Fruit fly (Drosophila melanogaster) whole organism, embryonic: Measurements from ENCODE around the gene CG44139.

Source experiments
- BEAF-32 ChIP-seq: fragments of 200-800 bp; sonication (Bioruptor generic); optimal IDR thresholded peaks from 3 replicates; lab custom pipeline; 2017; ENCODE audit warnings: missing biosample characterization, missing genetic modification characterization, mild to moderate bottlenecking, moderate library complexity, missing genetic modification reagents
- Bdp1 ChIP-seq: fragments of 200-800 bp; sonication (Bioruptor generic); optimal IDR thresholded peaks from 3 replicates; lab custom pipeline; 2016; ENCODE audit warnings: missing biosample characterization, missing genetic modification characterization
- CG10431 ChIP-seq: fragments of 200-800 bp; sonication (Bioruptor generic); optimal IDR thresholded peaks from 3 replicates; lab custom pipeline; 2018; ENCODE audit warnings: missing biosample characterization, mild to moderate bottlenecking, missing genetic modification characterization
- CG11398 ChIP-seq: fragments of 200-800 bp; sonication (Bioruptor generic); optimal IDR thresholded peaks from 2 replicates; lab custom pipeline; 2016; ENCODE audit warnings: missing biosample characterization, missing genetic modification characterization
- CG12155 ChIP-seq: fragments of 200-800 bp; sonication (Bioruptor generic); optimal IDR thresholded peaks from 3 replicates; lab custom pipeline; 2016; ENCODE audit warnings: missing biosample characterization, missing genetic modification characterization
- CG12219 ChIP-seq: fragments of 200-800 bp; sonication (Bioruptor generic); optimal IDR thresholded peaks from 3 replicates; lab custom pipeline; 2018; ENCODE audit warnings: missing biosample characterization, mild to moderate bottlenecking, missing genetic modification characterization
- CG12744 ChIP-seq: fragments of 200-800 bp; sonication (Bioruptor generic); optimal IDR thresholded peaks from 2 replicates; lab custom pipeline; 2016; ENCODE audit warnings: missing biosample characterization, missing genetic modification characterization
- CG14860 ChIP-seq: fragments of 200-800 bp; sonication (Bioruptor generic); IDR thresholded peaks from 3 replicates; pipeline ENCODE4 v1.3.6; 2022; ENCODE audit warnings: missing biosample characterization, missing genetic modification characterization; ENCODE audit not compliant: partially characterized antibody
- CG15479 ChIP-seq: fragments of 200-800 bp; sonication (Bioruptor generic); optimal IDR thresholded peaks from 3 replicates; lab custom pipeline; 2019; ENCODE audit warnings: missing biosample characterization, mild to moderate bottlenecking, missing genetic modification characterization, moderate library complexity
- CG1603 ChIP-seq: fragments of 200-800 bp; sonication (Bioruptor generic); optimal IDR thresholded peaks from 2 replicates; lab custom pipeline; 2019; ENCODE audit warnings: missing biosample characterization, mild to moderate bottlenecking, missing genetic modification characterization, moderate library complexity
- CG16779 ChIP-seq: fragments of 200-800 bp; sonication (Bioruptor generic); IDR thresholded peaks from 2 replicates; pipeline ENCODE4 v1.3.6; 2022; ENCODE audit warnings: missing biosample characterization, missing genetic modification characterization
- CG31224 ChIP-seq: fragments of 200-800 bp; sonication (Bioruptor generic); IDR thresholded peaks from 2 replicates; pipeline ENCODE4 v1.3.6; 2022; ENCODE audit warnings: missing biosample characterization, missing genetic modification characterization
- CG32532 ChIP-seq: fragments of 200-800 bp; sonication (Bioruptor generic); IDR thresholded peaks from 2 replicates; pipeline ENCODE4 v1.3.6; 2022; ENCODE audit warnings: missing biosample characterization, missing genetic modification characterization
- CG4730 ChIP-seq: fragments of 200-800 bp; sonication (Bioruptor generic); IDR thresholded peaks from 2 replicates; pipeline ENCODE4 v1.3.6; 2022; ENCODE audit warnings: missing biosample characterization, missing genetic modification characterization
- CG4854 ChIP-seq: fragments of 200-800 bp; sonication (Bioruptor generic); optimal IDR thresholded peaks from 2 replicates; lab custom pipeline; 2016; ENCODE audit warnings: missing biosample characterization, missing genetic modification characterization, inconsistent platforms
- CG6654 ChIP-seq: fragments of 200-800 bp; sonication (Bioruptor generic); optimal IDR thresholded peaks from 2 replicates; lab custom pipeline; 2017; ENCODE audit warnings: missing biosample characterization, mild to moderate bottlenecking, missing genetic modification characterization
- CG6791 ChIP-seq: fragments of 200-800 bp; sonication (Bioruptor generic); IDR thresholded peaks from 3 replicates; pipeline ENCODE4 v1.3.6; 2022; ENCODE audit warnings: missing biosample characterization, missing genetic modification characterization; ENCODE audit not compliant: partially characterized antibody
- CG7745 ChIP-seq: fragments of 200-800 bp; sonication (Bioruptor generic); optimal IDR thresholded peaks from 2 replicates; lab custom pipeline; 2018; ENCODE audit warnings: missing biosample characterization, mild to moderate bottlenecking, missing genetic modification characterization, moderate library complexity
- CG7963 ChIP-seq: fragments of 200-800 bp; sonication (Bioruptor generic); IDR thresholded peaks from 3 replicates; pipeline ENCODE4 v1.3.6; 2022; ENCODE audit warnings: missing biosample characterization, missing genetic modification characterization; ENCODE audit not compliant: partially characterized antibody
- CG8281 ChIP-seq: fragments of 200-800 bp; sonication (Bioruptor generic); optimal IDR thresholded peaks from 2 replicates; lab custom pipeline; 2018; ENCODE audit warnings: missing biosample characterization, mild to moderate bottlenecking, missing genetic modification characterization, moderate library complexity
- CG8388 ChIP-seq: fragments of 200-800 bp; sonication (Bioruptor generic); optimal IDR thresholded peaks from 2 replicates; lab custom pipeline; 2019; ENCODE audit warnings: missing biosample characterization, mild to moderate bottlenecking, missing genetic modification characterization, moderate library complexity
- CG9437 ChIP-seq: fragments of 200-800 bp; sonication (Bioruptor generic); optimal IDR thresholded peaks from 2 replicates; lab custom pipeline; 2018; ENCODE audit warnings: missing biosample characterization, mild to moderate bottlenecking, missing genetic modification characterization
- Dek ChIP-seq: fragments of 200-800 bp; sonication (Bioruptor generic); optimal IDR thresholded peaks from 3 replicates; lab custom pipeline; 2019; ENCODE audit warnings: missing biosample characterization, mild to moderate bottlenecking, missing genetic modification characterization, moderate library complexity
- Dp ChIP-seq: fragments of 200-800 bp; sonication (Bioruptor generic); optimal IDR thresholded peaks from 2 replicates; lab custom pipeline; 2018; ENCODE audit warnings: missing biosample characterization, mild to moderate bottlenecking, missing genetic modification characterization, moderate library complexity
- Drgx ChIP-seq: fragments of 200-800 bp; sonication (Bioruptor generic); IDR thresholded peaks from 2 replicates; pipeline ENCODE4 v1.3.6; 2022; ENCODE audit warnings: missing biosample characterization, missing genetic modification characterization
- Ets65A ChIP-seq: fragments of 200-800 bp; sonication (Bioruptor generic); peaks from one replicate; lab custom pipeline; 2016; ENCODE audit warnings: missing biosample characterization, missing genetic modification characterization
- Fer2 ChIP-seq: fragments of 200-800 bp; sonication (Bioruptor generic); optimal IDR thresholded peaks from 2 replicates; lab custom pipeline; 2018; ENCODE audit warnings: missing biosample characterization, mild to moderate bottlenecking, missing genetic modification characterization, moderate library complexity
- Fer3 ChIP-seq: fragments of 200-800 bp; sonication (Bioruptor generic); optimal IDR thresholded peaks from 2 replicates; lab custom pipeline; 2018; ENCODE audit warnings: missing biosample characterization, mild to moderate bottlenecking, missing genetic modification characterization, moderate library complexity
- GATAe ChIP-seq: fragments of 200-800 bp; sonication (Bioruptor generic); conservative IDR thresholded peaks from 2 replicates; pipeline ENCODE4 v1.3.6; 2022; ENCODE audit warnings: missing biosample characterization, missing genetic modification characterization
- Gsc ChIP-seq: fragments of 200-800 bp; sonication (Bioruptor generic); IDR thresholded peaks from 2 replicates; pipeline ENCODE4 v1.3.6; 2022; ENCODE audit warnings: missing biosample characterization, missing genetic modification characterization
- H15 ChIP-seq: fragments of 200-800 bp; sonication (Bioruptor generic); IDR thresholded peaks from 3 replicates; pipeline ENCODE4 v1.3.6; 2022; ENCODE audit warnings: missing biosample characterization, missing genetic modification characterization
- Hr39 ChIP-seq: fragments of >200 bp; optimal IDR thresholded peaks from 2 replicates; lab custom pipeline; 2017
- Hr78 ChIP-seq, 2 experiments: fragments of 200-800 bp in 1 of 2; fragments of >200 bp in 1 of 2; sonication (Bioruptor generic) in 1 of 2; optimal IDR thresholded peaks; 2 replicates each; lab custom pipeline; 2017 to 2019; ENCODE audit warnings: missing biosample characterization in 2 of 2, missing genetic modification characterization in 2 of 2, mild to moderate bottlenecking in 1 of 2, moderate library complexity in 1 of 2
- MBD-R2 ChIP-seq: fragments of 200-800 bp; sonication (Bioruptor generic); IDR thresholded peaks from 2 replicates; pipeline ENCODE4 v1.3.6; 2022; ENCODE audit warnings: missing biosample characterization, missing genetic modification characterization
- Mes4 ChIP-seq: fragments of 200-800 bp; sonication (Bioruptor generic); optimal IDR thresholded peaks from 2 replicates; lab custom pipeline; 2016; ENCODE audit warnings: missing biosample characterization, missing genetic modification characterization
- NFAT ChIP-seq: fragments of 200-800 bp; sonication (Bioruptor generic); IDR thresholded peaks from 2 replicates; pipeline ENCODE4 v1.3.6; 2022; ENCODE audit warnings: missing biosample characterization, missing genetic modification characterization
- Ravus ChIP-seq: fragments of 200-800 bp; sonication (Bioruptor generic); IDR thresholded peaks from 2 replicates; pipeline ENCODE4 v1.3.6; 2022; ENCODE audit warnings: missing biosample characterization, missing genetic modification characterization
- Sox102F ChIP-seq: fragments of 200-800 bp; sonication (Bioruptor generic); optimal IDR thresholded peaks from 2 replicates; lab custom pipeline; 2018; ENCODE audit warnings: missing biosample characterization, mild to moderate bottlenecking, missing genetic modification characterization, moderate library complexity
- da ChIP-seq: fragments of 200-800 bp; sonication (Bioruptor generic); optimal IDR thresholded peaks from 2 replicates; lab custom pipeline; 2016; ENCODE audit warnings: missing biosample characterization, missing genetic modification characterization
- dmrt11E ChIP-seq: fragments of 200-800 bp; sonication (Bioruptor generic); optimal IDR thresholded peaks from 3 replicates; lab custom pipeline; 2018; ENCODE audit warnings: missing biosample characterization, mild to moderate bottlenecking, missing genetic modification characterization, moderate library complexity
- gem ChIP-seq: fragments of 200-800 bp; sonication (Bioruptor generic); optimal IDR thresholded peaks from 2 replicates; lab custom pipeline; 2019; ENCODE audit warnings: missing biosample characterization, mild to moderate bottlenecking, missing genetic modification characterization, moderate library complexity
- her ChIP-seq: fragments of 200-800 bp; sonication (Bioruptor generic); optimal IDR thresholded peaks from 2 replicates; lab custom pipeline; 2016; ENCODE audit warnings: missing biosample characterization, missing genetic modification characterization
- run ChIP-seq: fragments of 200-800 bp; sonication (Bioruptor generic); optimal IDR thresholded peaks from 3 replicates; lab custom pipeline; 2018; ENCODE audit warnings: missing biosample characterization, mild to moderate bottlenecking, missing genetic modification characterization
- seq ChIP-seq: fragments of 200-800 bp; sonication (Bioruptor generic); IDR thresholded peaks from 2 replicates; pipeline ENCODE4 v1.3.6; 2022; ENCODE audit warnings: missing biosample characterization, missing genetic modification characterization
- sisA ChIP-seq: fragments of 200-800 bp; sonication (Bioruptor generic); IDR thresholded peaks from 2 replicates; pipeline ENCODE4 v1.3.6; 2022; ENCODE audit warnings: missing biosample characterization, missing genetic modification characterization
- slp2 ChIP-seq: fragments of 200-800 bp; sonication (Bioruptor generic); optimal IDR thresholded peaks from 2 replicates; lab custom pipeline; 2016; ENCODE audit warnings: missing biosample characterization, missing genetic modification characterization
- tgo ChIP-seq: fragments of 200-800 bp; sonication (Bioruptor generic); IDR thresholded peaks from 3 replicates; pipeline ENCODE4 v1.3.6; 2022; ENCODE audit warnings: missing biosample characterization, missing genetic modification characterization
- vfl ChIP-seq: fragments of 200-800 bp; sonication (Bioruptor generic); optimal IDR thresholded peaks from 2 replicates; lab custom pipeline; 2016; ENCODE audit warnings: missing biosample characterization, missing genetic modification characterization
- yki ChIP-seq: fragments of >200 bp; optimal IDR thresholded peaks from 3 replicates; lab custom pipeline; 2018
- z ChIP-seq: fragments of 200-800 bp; sonication (Bioruptor generic); IDR thresholded peaks from 3 replicates; pipeline ENCODE4 v1.3.6; 2022; ENCODE audit warnings: missing biosample characterization, missing genetic modification characterization

CG44139 gene

dm6 chr2L:2426444-2427188 is 2.0 kb downstream of the CG44139 start (continued):
- TF ChIP-seq Bdp1 = no peak
- peak; percentile 22 for TF ChIP-seq Fer3 (tag; lab: Kevin White, UChicago)
- TF ChIP-seq CG4730 (GFP tag; lab: Robert Waterston, UW) = no peak
- no peak for TF ChIP-seq dmrt11E (tag; lab: Kevin White, UChicago)
- no peak for TF ChIP-seq Dek (tag; lab: Kevin White, UChicago)
- TF ChIP-seq CG11398 (GFP tag; lab: Kevin White, UChicago) = no peak
- TF ChIP-seq her (GFP tag; lab: Kevin White, UChicago) = no peak
- 0 out of 2 replicates have a peak, but pooled peaks have one; percentile 15 for TF ChIP-seq seq (GFP tag; lab: Robert Waterston, UW)
- TF ChIP-seq Fer2 (tag; lab: Kevin White, UChicago) = no peak
- no peak for TF ChIP-seq CG7745 (tag; lab: Kevin White, UChicago)
- peak; percentile 52 for TF ChIP-seq CG12219 (GFP tag; lab: Kevin White, UChicago)
- no peak for TF ChIP-seq CG6654 (GFP tag; lab: Kevin White, UChicago)
- TF ChIP-seq MBD-R2 (GFP tag; lab: Robert Waterston, UW) = 0 out of 2 replicates have a peak, but pooled peaks have one; percentile 24
- peak; percentile 34; the same call in 2 of the 3 replicates for TF ChIP-seq tgo
- peak; percentile 47 for TF ChIP-seq CG32532 (GFP tag; lab: Robert Waterston, UW)
- TF ChIP-seq Dp (GFP tag; lab: Kevin White, UChicago) = no peak
- TF ChIP-seq run (tag; lab: Kevin White, UChicago) = peak; percentile 31
- peak; percentile 20 for TF ChIP-seq slp2 (GFP tag; lab: Kevin White, UChicago)
- TF ChIP-seq CG12155 (GFP tag; lab: Kevin White, UChicago) = peak; percentile 34
- peak; percentile 57; the same call in 2 of the 3 replicates for TF ChIP-seq H15 (GFP tag; lab: Robert Waterston, UW)
- TF ChIP-seq BEAF-32 (GFP tag; lab: Kevin White, UChicago) = no peak
- TF ChIP-seq sisA (GFP tag; lab: Robert Waterston, UW) = peak; percentile 68
- peak; percentile 91 for TF ChIP-seq Ets65A (GFP tag; lab: Kevin White, UChicago)
- TF ChIP-seq NFAT (GFP tag; lab: Robert Waterston, UW) = no peak
- no peak for TF ChIP-seq CG6791 (GFP tag; lab: Robert Waterston, UW)
- peak; percentile 5 for TF ChIP-seq CG9437 (GFP tag; lab: Kevin White, UChicago)
- TF ChIP-seq CG10431 (GFP tag; lab: Kevin White, UChicago) = no peak
- TF ChIP-seq CG15479 (GFP tag; lab: Kevin White, UChicago) = no peak
- peak; percentile 85 for TF ChIP-seq Sox102F
- TF ChIP-seq Hr39 (lab: Kevin White, UChicago) = peak; percentile 33
- TF ChIP-seq Ravus (GFP tag; lab: Robert Waterston, UW) = no peak
- TF ChIP-seq CG14860 (GFP tag; lab: Robert Waterston, UW) = no peak
- no peak for TF ChIP-seq vfl
- no peak for TF ChIP-seq Gsc (GFP tag; lab: Robert Waterston, UW)
- peak; percentile 50 for TF ChIP-seq CG8388 (GFP tag; lab: Kevin White, UChicago)
- TF ChIP-seq Mes4 = peak; percentile 36
- TF ChIP-seq z (GFP tag; lab: Robert Waterston, UW) = no peak
- TF ChIP-seq Drgx = peak; percentile 90
- no peak for TF ChIP-seq da
- TF ChIP-seq CG7963 (GFP tag; lab: Robert Waterston, UW) = no peak
- TF ChIP-seq CG16779 (GFP tag; lab: Robert Waterston, UW) = no peak
- TF ChIP-seq CG4854 (GFP tag; lab: Kevin White, UChicago) = peak; percentile 43
- no peak for TF ChIP-seq CG12744 (GFP tag; lab: Kevin White, UChicago)
- peak; percentile 75 for TF ChIP-seq gem (tag; lab: Kevin White, UChicago)
- no peak for TF ChIP-seq GATAe
- peak; percentile 80 for TF ChIP-seq CG1603 (tag; lab: Kevin White, UChicago)
- TF ChIP-seq CG8281 (tag; lab: Kevin White, UChicago) = no peak
- TF ChIP-seq CG31224 (GFP tag; lab: Robert Waterston, UW) = no peak
- TF ChIP-seq Hr78 (GFP tag; optimal IDR thresholded peaks at IDR 0.05; lab: Kevin White, UChicago) = no peak
- TF ChIP-seq yki (lab: Kevin White, UChicago) = no peak
